Fruit fly (Drosophila melanogaster) whole organism, wandering third instar larva: Measurements from ENCODE around the gene BG642163.

Experiments used
- CG32264 ChIP-seq: fragments of 200-800 bp; sonication (Bioruptor generic); optimal IDR thresholded peaks from 2 replicates; lab custom pipeline; 2016; ENCODE audit warnings: missing biosample characterization, missing genetic modification characterization
- CG9705 ChIP-seq: fragments of 200-800 bp; sonication (Bioruptor generic); optimal IDR thresholded peaks from 2 replicates; lab custom pipeline; 2018; ENCODE audit warnings: missing biosample characterization, mild to moderate bottlenecking, missing genetic modification characterization
- CrebA ChIP-seq: fragments of 200-800 bp; sonication (Bioruptor generic); optimal IDR thresholded peaks from 2 replicates; lab custom pipeline; 2016; ENCODE audit warnings: missing biosample characterization, mild to moderate bottlenecking, missing genetic modification characterization, borderline replicate concordance
- Dif ChIP-seq: fragments of 200-275, 200-300 bp; sonication (Bioruptor generic); optimal IDR thresholded peaks from 2 replicates; lab custom pipeline; 2018; ENCODE audit warnings: missing biosample characterization, missing genetic modification characterization; ENCODE audit not compliant: partially characterized antibody
- HLH106 ChIP-seq: fragments of 200-800 bp; optimal IDR thresholded peaks from 3 replicates; lab custom pipeline; 2019; ENCODE audit warnings: missing biosample characterization, mild to moderate bottlenecking, missing genetic modification characterization, moderate library complexity
- Hnf4 ChIP-seq: fragments of 200-800 bp; sonication (Bioruptor generic); optimal IDR thresholded peaks from 2 replicates; lab custom pipeline; 2016; ENCODE audit warnings: missing biosample characterization, mild to moderate bottlenecking, missing genetic modification characterization
- Hr78 ChIP-seq: fragments of >200 bp; optimal IDR thresholded peaks from 2 replicates; lab custom pipeline; 2017; ENCODE audit warnings: missing biosample characterization, missing genetic modification characterization
- Hr83 ChIP-seq: fragments of 200-300 bp; sonication (Bioruptor generic); optimal IDR thresholded peaks from 2 replicates; lab custom pipeline; 2016; ENCODE audit warnings: missing biosample characterization, mild to moderate bottlenecking, missing genetic modification characterization, moderate library complexity; ENCODE audit not compliant: poor library complexity, severe bottlenecking
- Jra ChIP-seq: sonication (Bioruptor generic); optimal IDR thresholded peaks from 2 replicates; lab custom pipeline; 2016; ENCODE audit warnings: missing biosample characterization, missing genetic modification characterization
- Mio ChIP-seq: sonication (Bioruptor generic); optimal IDR thresholded peaks from 2 replicates; lab custom pipeline; 2016; ENCODE audit warnings: missing biosample characterization, missing genetic modification characterization
- Myc ChIP-seq: fragments of >200 bp; optimal IDR thresholded peaks from 2 replicates; lab custom pipeline; 2017
- N ChIP-seq: fragments of >200 bp; optimal IDR thresholded peaks from 2 replicates; lab custom pipeline; 2018; ENCODE audit warnings: missing biosample characterization, missing external identifiers, missing genetic modification characterization
- OdsH ChIP-seq: fragments of 200-800 bp; sonication (Bioruptor generic); optimal IDR thresholded peaks from 2 replicates; lab custom pipeline; 2016; ENCODE audit warnings: missing biosample characterization, mild to moderate bottlenecking, missing genetic modification characterization
- Rel ChIP-seq, 2 experiments: fragments of 200-800 bp; sonication (Bioruptor generic) in 1 of 2; optimal IDR thresholded peaks; 2 replicates in 1 of 2; 3 replicates in 1 of 2; lab custom pipeline; 2016 to 2019; ENCODE audit warnings: mild to moderate bottlenecking in 2 of 2, missing biosample characterization in 2 of 2, missing genetic modification characterization in 2 of 2, moderate library complexity in 1 of 2
- Sp1 ChIP-seq: fragments of 200-800 bp; sonication (Bioruptor generic); optimal IDR thresholded peaks from 3 replicates; lab custom pipeline; 2019; ENCODE audit warnings: missing biosample characterization, mild to moderate bottlenecking, missing genetic modification characterization, moderate library complexity
- Vsx2 ChIP-seq: fragments of 200-300, 225-300 bp; sonication (Bioruptor generic); optimal IDR thresholded peaks from 2 replicates; lab custom pipeline; 2018; ENCODE audit warnings: missing biosample characterization, missing genetic modification characterization; ENCODE audit not compliant: partially characterized antibody
- br ChIP-seq: fragments of 200-800 bp; sonication (Bioruptor generic); optimal IDR thresholded peaks from 2 replicates; lab custom pipeline; 2016; ENCODE audit warnings: missing biosample characterization, missing genetic modification characterization
- brk ChIP-seq: fragments of 200-800 bp; sonication (Bioruptor generic); optimal IDR thresholded peaks from 2 replicates; lab custom pipeline; 2016; ENCODE audit warnings: missing biosample characterization, mild to moderate bottlenecking, missing genetic modification characterization
- dl ChIP-seq, 2 experiments: fragments of 175-275, 200-275 bp in 1 of 2; fragments of 200-275 bp in 1 of 2; sonication (Bioruptor generic); optimal IDR thresholded peaks; lab custom pipeline; 2018; ENCODE audit warnings: mild to moderate bottlenecking in 2 of 2, missing biosample characterization in 2 of 2, missing genetic modification characterization in 2 of 2, moderate library complexity in 2 of 2; ENCODE audit not compliant: partially characterized antibody in 2 of 2, insufficient read depth in 1 of 2
- dmrt93B ChIP-seq: fragments of 200-800 bp; sonication (Bioruptor generic); optimal IDR thresholded peaks from 2 replicates; lab custom pipeline; 2018; ENCODE audit warnings: missing biosample characterization, mild to moderate bottlenecking, missing genetic modification characterization
- dsf ChIP-seq: sonication (Bioruptor generic); optimal IDR thresholded peaks from 2 replicates; lab custom pipeline; 2016; ENCODE audit warnings: missing biosample characterization, missing genetic modification characterization, borderline replicate concordance
- ey ChIP-seq: fragments of 200-800 bp; sonication (Bioruptor generic); optimal IDR thresholded peaks from 2 replicates; lab custom pipeline; 2016; ENCODE audit warnings: missing biosample characterization, missing genetic modification characterization
- foxo ChIP-seq, 2 experiments: fragments of 200-800 bp; sonication (Bioruptor generic); optimal IDR thresholded peaks; 2 replicates in 1 of 2; 3 replicates in 1 of 2; lab custom pipeline; 2016 to 2017; ENCODE audit warnings: missing biosample characterization in 2 of 2, missing genetic modification characterization in 2 of 2
- fru ChIP-seq: fragments of 200-800 bp; sonication (Bioruptor generic); optimal IDR thresholded peaks from 3 replicates; lab custom pipeline; 2016; ENCODE audit warnings: missing biosample characterization, mild to moderate bottlenecking, missing genetic modification characterization
- jim ChIP-seq: fragments of 175-275, 200-325 bp; sonication (Bioruptor generic); optimal IDR thresholded peaks from 2 replicates; lab custom pipeline; 2016; ENCODE audit warnings: missing biosample characterization, mild to moderate bottlenecking, missing genetic modification characterization
- psq ChIP-seq: fragments of 200-800 bp; sonication (Bioruptor generic); optimal IDR thresholded peaks from 3 replicates; lab custom pipeline; 2017; ENCODE audit warnings: missing biosample characterization, mild to moderate bottlenecking, missing genetic modification characterization, moderate library complexity
- rgr ChIP-seq: fragments of 200-800 bp; sonication (Bioruptor generic); optimal IDR thresholded peaks from 3 replicates; lab custom pipeline; 2016; ENCODE audit warnings: missing biosample characterization, mild to moderate bottlenecking, missing genetic modification characterization
- sage ChIP-seq: fragments of 200-800 bp; sonication (Bioruptor generic); optimal IDR thresholded peaks from 2 replicates; lab custom pipeline; 2016; ENCODE audit warnings: missing biosample characterization, mild to moderate bottlenecking, missing genetic modification characterization
- usp ChIP-seq: fragments of >200 bp; optimal IDR thresholded peaks from 2 replicates; lab custom pipeline; 2017; ENCODE audit warnings: missing biosample characterization, missing genetic modification characterization
- woc ChIP-seq: sonication (Bioruptor generic); optimal IDR thresholded peaks from 2 replicates; lab custom pipeline; 2016; ENCODE audit warnings: missing biosample characterization, mild to moderate bottlenecking, missing genetic modification characterization

BG642163 gene

dm6 chr2L:4599812-4600454, 41.2 kb upstream of the BG642163 start:
- TF ChIP-seq Rel (GFP tag; optimal IDR thresholded peaks at IDR 0.05; lab: Kevin White, UChicago), result no peak
- peak; percentile 66 for TF ChIP-seq Rel (tag; optimal IDR thresholded peaks at IDR 0.05; lab: Kevin White, UChicago)
- TF ChIP-seq Dif, result no peak
- TF ChIP-seq Jra (GFP tag; lab: Kevin White, UChicago), result no peak

dm6 chr2L:4614140-4614642, 26.9 kb upstream of the BG642163 start, which contains the start of gene dpy:
TSS of gene dpy (minus strand) at chr2L:4614300.
- TF ChIP-seq usp (no peak), Hr78 (GFP tag; lab: Kevin White, UChicago) (no peak), sage (GFP tag; lab: Kevin White, UChicago) (no peak), rgr (no peak), Hnf4 (GFP tag; lab: Kevin White, UChicago) (no peak), HLH106 (tag; lab: Kevin White, UChicago) (no peak), OdsH (peak; percentile 6), CrebA (GFP tag; lab: Kevin White, UChicago) (peak; percentile 29), CG9705 (GFP tag; lab: Kevin White, UChicago) (no peak), psq (GFP tag; lab: Kevin White, UChicago) (peak; percentile 8), jim (no peak), foxo (GFP tag; optimal IDR thresholded peaks at IDR 0.05; lab: Kevin White, UChicago) (no peak), woc (GFP tag; lab: Kevin White, UChicago) (no peak), N (GFP tag; lab: Kevin White, UChicago) (no peak), dl (GFP tag; optimal IDR thresholded peaks at IDR 0.05; lab: Kevin White, UChicago; ENCODE audit: insufficient read depth in 1 of 2, partially characterized antibody in 2 of 2) (no peak), Jra (GFP tag; lab: Kevin White, UChicago) (no peak), Myc (lab: Kevin White, UChicago) (no peak), dsf (GFP tag; lab: Kevin White, UChicago) (no peak), Dif (peak; percentile 58), dmrt93B (GFP tag; lab: Kevin White, UChicago) (no peak), ey (GFP tag; lab: Kevin White, UChicago) (no peak), Hr83 (GFP tag; lab: Kevin White, UChicago) (no peak), fru (GFP tag; lab: Kevin White, UChicago) (peak; percentile 35), Mio (GFP tag; lab: Kevin White, UChicago) (no peak), brk (GFP tag; lab: Kevin White, UChicago) (no peak)

DNA sequence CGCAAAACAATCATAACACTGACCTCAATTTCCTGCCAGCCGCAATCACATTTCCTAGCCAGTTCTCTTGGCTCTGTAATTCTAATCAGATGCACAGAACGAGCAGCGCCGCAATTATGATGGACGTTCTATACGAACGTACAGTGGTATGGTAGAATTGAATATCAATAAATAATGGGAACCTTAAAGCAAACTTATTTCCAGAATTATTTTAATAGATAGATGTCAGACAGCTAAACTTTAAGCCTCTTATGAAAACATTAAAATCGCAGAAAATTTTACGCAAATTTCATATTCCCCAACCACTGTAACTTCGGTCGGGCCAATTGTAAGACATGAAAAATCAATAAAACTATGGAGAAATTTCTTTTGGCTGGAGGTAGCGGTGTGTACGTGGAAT, 21.9 kb upstream of the BG642163 start:
- TF ChIP-seq CrebA (GFP tag; lab: Kevin White, UChicago) (no peak), jim (no peak), N (GFP tag; lab: Kevin White, UChicago) (no peak), Mio (GFP tag; lab: Kevin White, UChicago) (no peak), Vsx2 (GFP tag; lab: Kevin White, UChicago) (no peak)

DNA sequence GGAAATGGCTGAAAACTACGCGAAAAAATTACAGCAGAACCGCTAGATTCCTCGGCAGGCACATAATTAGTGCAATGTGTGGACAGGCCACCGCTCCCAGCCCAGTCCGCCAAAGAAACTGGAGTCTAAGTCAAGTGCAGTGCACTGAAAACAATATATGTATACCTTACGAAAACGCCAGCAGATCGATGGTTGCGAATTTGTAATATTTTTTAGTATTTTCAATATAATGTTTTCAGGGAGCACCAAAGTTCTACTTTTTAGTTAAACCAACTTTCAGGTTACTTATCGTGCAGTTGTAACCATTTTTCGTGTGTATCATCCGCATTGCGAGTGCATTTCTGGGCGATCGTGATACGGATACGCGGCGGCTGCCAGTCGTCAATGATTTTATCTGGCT, 19.2 kb upstream of the BG642163 start:
- TF ChIP-seq fru (GFP tag; lab: Kevin White, UChicago) (peak; percentile 9), ey (GFP tag; lab: Kevin White, UChicago) (no peak)

DNA sequence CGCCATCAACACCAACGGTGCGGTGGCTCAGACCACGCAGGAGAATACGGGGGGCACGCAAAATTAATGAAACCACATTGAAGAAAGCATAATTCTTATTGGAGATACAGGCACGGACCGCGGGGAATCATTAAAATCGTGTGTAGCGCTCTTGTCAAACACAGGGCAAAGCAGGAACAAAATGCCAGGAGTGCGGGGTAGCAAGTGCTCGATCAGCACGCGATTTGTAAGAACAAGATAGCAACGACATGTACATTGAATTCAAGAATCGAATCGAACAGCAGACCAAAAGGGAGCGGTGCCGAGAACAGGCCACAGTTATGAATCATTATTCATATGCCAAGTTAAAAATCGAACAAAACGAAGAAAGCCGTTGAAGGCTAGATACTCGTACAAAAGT, 14.1 kb upstream of the BG642163 start:
- TF ChIP-seq brk (GFP tag; lab: Kevin White, UChicago) (no peak), sage (GFP tag; lab: Kevin White, UChicago) (no peak), Hnf4 (GFP tag; lab: Kevin White, UChicago) (no peak), dsf (GFP tag; lab: Kevin White, UChicago) (no peak), dmrt93B (GFP tag; lab: Kevin White, UChicago) (no peak), CrebA (GFP tag; lab: Kevin White, UChicago) (no peak), Vsx2 (GFP tag; lab: Kevin White, UChicago) (no peak), CG32264 (GFP tag; lab: Kevin White, UChicago) (no peak), psq (GFP tag; lab: Kevin White, UChicago) (no peak), Myc (lab: Kevin White, UChicago) (no peak), Sp1 (no peak), br (GFP tag; lab: Kevin White, UChicago) (no peak), Rel (GFP tag; optimal IDR thresholded peaks at IDR 0.05; lab: Kevin White, UChicago) (no peak), Rel (tag; optimal IDR thresholded peaks at IDR 0.05; lab: Kevin White, UChicago) (no peak)
- TF ChIP-seq, all 38 proteins: peak for 0
